Worm (Caenorhabditis elegans) whole organism, young adult: ENCODE data around the gene C49F8.14.

Source experiments
- B0019.2 ChIP-seq: fragments of 200-800 bp; sonication (Bioruptor generic); conservative IDR thresholded peaks from 2 replicates; pipeline ENCODE4 v1.3.6; 2022; ENCODE audit warnings: missing genetic modification reagents, missing genetic modification characterization, missing compliant biosample characterization
- B0261.1 ChIP-seq: sonication (generic microtip); optimal IDR thresholded peaks from 2 replicates; lab custom pipeline; 2016; ENCODE audit warnings: mild to moderate bottlenecking, missing genetic modification characterization, moderate library complexity, missing compliant biosample characterization
- C06A6.2 ChIP-seq: fragments of 200-800 bp; sonication (Bioruptor generic); conservative IDR thresholded peaks from 2 replicates; pipeline ENCODE4 v1.3.6; 2022; ENCODE audit warnings: missing genetic modification characterization, missing compliant biosample characterization
- D2030.7 ChIP-seq: fragments of 200-800 bp; sonication (Bioruptor generic); IDR thresholded peaks from 2 replicates; pipeline ENCODE4 v1.3.6; 2022; ENCODE audit warnings: missing genetic modification reagents, missing genetic modification characterization, missing compliant biosample characterization
- F22D6.2 ChIP-seq: sonication (generic microtip); optimal IDR thresholded peaks from 2 replicates; lab custom pipeline; 2016; ENCODE audit warnings: mild to moderate bottlenecking, missing genetic modification characterization, missing compliant biosample characterization
- F23B12.7 ChIP-seq: sonication (generic microtip); optimal IDR thresholded peaks from 2 replicates; lab custom pipeline; 2017; ENCODE audit warnings: missing genetic modification characterization, mild to moderate bottlenecking, missing compliant biosample characterization, antibody characterized with exemption, moderate library complexity; ENCODE audit not compliant: insufficient read depth
- F33H1.4 ChIP-seq: fragments of 200-800 bp; sonication (Bioruptor generic); IDR thresholded peaks from 2 replicates; pipeline ENCODE4 v1.3.6; 2022; ENCODE audit warnings: missing genetic modification reagents, missing genetic modification characterization, missing compliant biosample characterization
- F37B4.10 ChIP-seq: fragments of 200-800 bp; sonication (Bioruptor generic); IDR thresholded peaks from 2 replicates; pipeline ENCODE4 v1.3.6; 2022; ENCODE audit warnings: missing genetic modification characterization, missing compliant biosample characterization
- F49E8.2 ChIP-seq: sonication (generic microtip); optimal IDR thresholded peaks from 3 replicates; lab custom pipeline; 2017; ENCODE audit warnings: missing genetic modification characterization, mild to moderate bottlenecking, missing compliant biosample characterization, antibody characterized with exemption, moderate library complexity; ENCODE audit not compliant: insufficient read depth
- F57C9.4 ChIP-seq: sonication (generic microtip); optimal IDR thresholded peaks from 2 replicates; lab custom pipeline; 2017; ENCODE audit warnings: mild to moderate bottlenecking, missing genetic modification characterization, missing compliant biosample characterization
- T26A5.8 ChIP-seq: sonication (generic microtip); optimal IDR thresholded peaks from 2 replicates; lab custom pipeline; 2016; ENCODE audit warnings: missing genetic modification characterization, missing compliant biosample characterization
- Y53F4B.3 ChIP-seq: fragments of 200-800 bp; sonication (Bioruptor generic); IDR thresholded peaks from 2 replicates; pipeline ENCODE4 v1.3.6; 2022; ENCODE audit warnings: missing genetic modification reagents, missing genetic modification characterization, missing compliant biosample characterization
- Y79H2A.3 ChIP-seq: fragments of 200-800 bp; sonication (Bioruptor generic); conservative IDR thresholded peaks from 2 replicates; pipeline ENCODE4 v1.3.6; 2022; ENCODE audit warnings: missing genetic modification reagents, missing genetic modification characterization, missing compliant biosample characterization
- ZK185.1 ChIP-seq: sonication (generic microtip); optimal IDR thresholded peaks from 2 replicates; lab custom pipeline; 2016; ENCODE audit warnings: mild to moderate bottlenecking, missing genetic modification characterization, missing compliant biosample characterization; ENCODE audit not compliant: poor library complexity, severe bottlenecking
- akir-1 ChIP-seq: fragments of 200-800 bp; sonication (Bioruptor generic); optimal IDR thresholded peaks from 2 replicates; lab custom pipeline; 2018; ENCODE audit warnings: mild to moderate bottlenecking, missing genetic modification characterization, moderate library complexity, missing compliant biosample characterization
- cebp-1 ChIP-seq, 2 experiments: fragments of 200-800 bp in 1 of 2; sonication (Bioruptor generic) in 1 of 2; sonication (generic microtip) in 1 of 2; IDR thresholded peaks in 1 of 2; optimal IDR thresholded peaks in 1 of 2; 2 replicates each; pipeline versions ENCODE4 v1.3.6 to Lab custom; 2017 to 2022; ENCODE audit warnings: missing compliant biosample characterization in 2 of 2, missing genetic modification characterization in 2 of 2, mild to moderate bottlenecking in 1 of 2, missing genetic modification reagents in 1 of 2, moderate library complexity in 1 of 2
- cebp-2 ChIP-seq: fragments of 200-800 bp; sonication (Bioruptor generic); IDR thresholded peaks from 2 replicates; pipeline ENCODE4 v1.3.6; 2022; ENCODE audit warnings: missing genetic modification characterization, missing compliant biosample characterization
- ceh-40 ChIP-seq: fragments of 200-800 bp; sonication (Bioruptor generic); IDR thresholded peaks from 2 replicates; pipeline ENCODE4 v1.3.6; 2022; ENCODE audit warnings: missing genetic modification characterization, missing compliant biosample characterization
- ceh-58 ChIP-seq: fragments of 200-800 bp; sonication (Bioruptor generic); IDR thresholded peaks from 2 replicates; pipeline ENCODE4 v1.3.6; 2022; ENCODE audit warnings: missing genetic modification characterization, missing compliant biosample characterization
- chd-7 ChIP-seq: sonication (generic microtip); optimal IDR thresholded peaks from 2 replicates; lab custom pipeline; 2016; ENCODE audit warnings: mild to moderate bottlenecking, missing genetic modification characterization, moderate library complexity, missing compliant biosample characterization
- die-1 ChIP-seq: sonication (generic microtip); optimal IDR thresholded peaks from 2 replicates; lab custom pipeline; 2016; ENCODE audit warnings: missing genotype, mild to moderate bottlenecking, missing genetic modification characterization, missing compliant biosample characterization
- egl-44 ChIP-seq: fragments of 200-800 bp; sonication (Bioruptor generic); IDR thresholded peaks from 2 replicates; pipeline ENCODE4 v1.3.6; 2022; ENCODE audit warnings: missing genetic modification reagents, missing genetic modification characterization, missing compliant biosample characterization
- him-1 ChIP-seq: sonication (generic microtip); optimal IDR thresholded peaks from 2 replicates; lab custom pipeline; 2016; ENCODE audit warnings: missing genotype, missing genetic modification reagents, missing genetic modification characterization, missing compliant biosample characterization
- hlh-12 ChIP-seq: sonication (generic microtip); optimal IDR thresholded peaks from 2 replicates; lab custom pipeline; 2016; ENCODE audit warnings: missing genetic modification characterization, missing compliant biosample characterization
- hmg-20 ChIP-seq: fragments of 200-800 bp; sonication (Bioruptor generic); IDR thresholded peaks from 2 replicates; pipeline ENCODE4 v1.3.6; 2022; ENCODE audit warnings: missing genetic modification reagents, missing genetic modification characterization, missing compliant biosample characterization
- lag-1 ChIP-seq: fragments of 200-800 bp; sonication (Bioruptor generic); IDR thresholded peaks from 2 replicates; pipeline ENCODE4 v1.3.6; 2022; ENCODE audit warnings: missing genetic modification reagents, missing genetic modification characterization, missing compliant biosample characterization
- let-526 ChIP-seq: fragments of 200-800 bp; sonication (Bioruptor generic); IDR thresholded peaks from 2 replicates; pipeline ENCODE4 v1.3.6; 2022; ENCODE audit warnings: missing genetic modification reagents, missing genetic modification characterization, missing compliant biosample characterization
- let-607 ChIP-seq, 2 experiments: fragments of 200-800 bp in 1 of 2; sonication (Bioruptor generic) in 1 of 2; sonication (generic microtip) in 1 of 2; optimal IDR thresholded peaks; 2 replicates each; lab custom pipeline; 2016 to 2018; ENCODE audit warnings: mild to moderate bottlenecking in 2 of 2, missing compliant biosample characterization in 2 of 2, missing genetic modification characterization in 2 of 2, moderate library complexity in 2 of 2, missing genotype in 1 of 2
- lin-26 ChIP-seq: fragments of 200-800 bp; sonication (Bioruptor generic); IDR thresholded peaks from 2 replicates; pipeline ENCODE4 v1.3.6; 2022; ENCODE audit warnings: missing genetic modification reagents, missing genetic modification characterization, missing compliant biosample characterization
- lin-35 ChIP-seq, 3 experiments: fragments of 150-350 bp in 2 of 3; sonication (generic microtip) in 1 of 3; optimal IDR thresholded peaks; 2 replicates each; lab custom pipeline; 2014 to 2018; ENCODE audit warnings: missing biosample characterization in 3 of 3, missing genetic modification characterization in 3 of 3, missing genetic modification reagents in 3 of 3
- lin-40 ChIP-seq: sonication (generic microtip); optimal IDR thresholded peaks from 2 replicates; lab custom pipeline; 2016; ENCODE audit warnings: missing genetic modification characterization, mild to moderate bottlenecking, missing compliant biosample characterization, missing genotype, missing genetic modification reagents
- lir-1 ChIP-seq: fragments of 200-800 bp; sonication (Bioruptor generic); conservative IDR thresholded peaks from 2 replicates; pipeline ENCODE4 v1.3.6; 2022; ENCODE audit warnings: missing genetic modification reagents, missing genetic modification characterization, missing compliant biosample characterization
- mxl-1 ChIP-seq: sonication (generic microtip); optimal IDR thresholded peaks from 2 replicates; lab custom pipeline; 2016; ENCODE audit warnings: missing genetic modification characterization, missing compliant biosample characterization
- nfya-2 ChIP-seq: fragments of 200-800 bp; sonication (Bioruptor generic); IDR thresholded peaks from 2 replicates; pipeline ENCODE4 v1.3.6; 2022; ENCODE audit warnings: missing genetic modification reagents, missing genetic modification characterization, missing compliant biosample characterization
- nhr-120 ChIP-seq: fragments of 200-800 bp; sonication (Bioruptor generic); IDR thresholded peaks from 2 replicates; pipeline ENCODE4 v1.3.6; 2022; ENCODE audit warnings: missing genetic modification characterization, missing compliant biosample characterization
- nhr-80 ChIP-seq: sonication (generic microtip); optimal IDR thresholded peaks from 2 replicates; lab custom pipeline; 2016; ENCODE audit warnings: missing genetic modification characterization, missing compliant biosample characterization
- rcor-1 ChIP-seq: fragments of 200-800 bp; sonication (Bioruptor generic); IDR thresholded peaks from 2 replicates; pipeline ENCODE4 v1.3.6; 2022; ENCODE audit warnings: missing genetic modification reagents, missing genetic modification characterization, missing compliant biosample characterization
- rec-8 ChIP-seq, 2 experiments: sonication (generic microtip); optimal IDR thresholded peaks; 2 replicates each; lab custom pipeline; 2016; ENCODE audit warnings: mild to moderate bottlenecking in 2 of 2, missing genetic modification characterization in 2 of 2, missing genetic modification reagents in 2 of 2, missing genotype in 2 of 2, missing biosample characterization in 1 of 2, missing compliant biosample characterization in 1 of 2, moderate library complexity in 1 of 2
- snpc-1.3 ChIP-seq: sonication (generic microtip); optimal IDR thresholded peaks from 2 replicates; lab custom pipeline; 2017; ENCODE audit warnings: missing genetic modification characterization, mild to moderate bottlenecking, missing compliant biosample characterization, antibody characterized with exemption, moderate library complexity, missing genotype, missing genetic modification reagents; ENCODE audit not compliant: insufficient read depth
- snpc-4 ChIP-seq, 5 experiments: fragments of 150-350 bp in 1 of 5; sonication (generic microtip) in 4 of 5; optimal IDR thresholded peaks; 2 replicates each; lab custom pipeline; 2014 to 2018; ENCODE audit warnings: missing genetic modification characterization in 5 of 5, missing biosample characterization in 3 of 5, antibody characterized with exemption in 2 of 5, mild to moderate bottlenecking in 2 of 5, missing compliant biosample characterization in 2 of 5, missing genotype in 2 of 5, moderate library complexity in 2 of 5, missing genetic modification reagents in 1 of 5
- somi-1 ChIP-seq: fragments of 200-800 bp; sonication (Bioruptor generic); optimal IDR thresholded peaks from 2 replicates; lab custom pipeline; 2018; ENCODE audit warnings: mild to moderate bottlenecking, missing genetic modification characterization, missing compliant biosample characterization
- tbp1 ChIP-seq: fragments of 200-800 bp; sonication (Bioruptor generic); optimal IDR thresholded peaks from 2 replicates; lab custom pipeline; 2018; ENCODE audit warnings: mild to moderate bottlenecking, missing genetic modification characterization, missing compliant biosample characterization
- unc-62 ChIP-seq: fragments of 150-350 bp; optimal IDR thresholded peaks from 2 replicates; lab custom pipeline; 2014; ENCODE audit warnings: missing biosample characterization, missing genetic modification reagents, missing genetic modification characterization
- xnd-1 ChIP-seq: sonication (generic microtip); optimal IDR thresholded peaks from 2 replicates; lab custom pipeline; 2016; ENCODE audit warnings: missing genotype, missing genetic modification reagents, missing genetic modification characterization, missing compliant biosample characterization
- zfh-2 ChIP-seq: fragments of 200-800 bp; sonication (Bioruptor generic); conservative IDR thresholded peaks from 2 replicates; pipeline ENCODE4 v1.3.6; 2022; ENCODE audit warnings: missing genetic modification reagents, missing genetic modification characterization, missing compliant biosample characterization
- ztf-18 ChIP-seq: sonication (generic microtip); optimal IDR thresholded peaks from 2 replicates; lab custom pipeline; 2016; ENCODE audit warnings: missing genotype, mild to moderate bottlenecking, missing genetic modification characterization, missing compliant biosample characterization
- ztf-26 ChIP-seq: sonication (generic microtip); optimal IDR thresholded peaks from 2 replicates; lab custom pipeline; 2017; ENCODE audit warnings: missing genetic modification characterization, missing compliant biosample characterization

C49F8.14 gene

ce11 chrX:13348417-13348816, 28.3 kb downstream of the C49F8.14 start:
- no peak for TF ChIP-seq F37B4.10 (GFP tag; lab: Robert Waterston, UW)
- TF ChIP-seq die-1 (tag; lab: Kevin White, UChicago): no peak
- TF ChIP-seq snpc-1.3 (tag; lab: Kevin White, UChicago): no peak
- no peak for TF ChIP-seq ceh-58 (GFP tag; lab: Robert Waterston, UW)
- TF ChIP-seq lag-1 (GFP tag; lab: Robert Waterston, UW): no peak
- no peak for TF ChIP-seq snpc-4 (GFP tag; optimal IDR thresholded peaks at IDR 0.05; lab: Kevin White, UChicago)
- peak in 2 of 4 experiments; percentile 16 to 19 for TF ChIP-seq snpc-4 (tag; optimal IDR thresholded peaks at IDR 0.05; lab: Kevin White, UChicago)
- TF ChIP-seq F23B12.7 (tag; lab: Kevin White, UChicago): peak; percentile 24
- TF ChIP-seq lin-40 (tag; lab: Kevin White, UChicago): peak; percentile 63
- peak; percentile 71 for TF ChIP-seq ZK185.1 (tag; lab: Kevin White, UChicago)
- TF ChIP-seq let-526 (GFP tag; lab: Robert Waterston, UW): no peak
- no peak for TF ChIP-seq hlh-12
- no peak for TF ChIP-seq F49E8.2 (tag; lab: Kevin White, UChicago)
- TF ChIP-seq tbp1: peak; percentile 4
- TF ChIP-seq lin-35 (GFP tag; optimal IDR thresholded peaks at IDR 0.05; lab: Kevin White, UChicago): peak in 1 of 3 experiments; percentile 4
- no peak for TF ChIP-seq mxl-1 (tag; lab: Kevin White, UChicago)
- no peak for TF ChIP-seq ceh-40
- no peak for TF ChIP-seq akir-1 (GFP tag; lab: Kevin White, UChicago)
- TF ChIP-seq ztf-26: peak; percentile 78
- no peak for TF ChIP-seq nhr-120
- TF ChIP-seq egl-44 (GFP tag; lab: Robert Waterston, UW): no peak
- no peak for TF ChIP-seq B0019.2 (GFP tag; lab: Robert Waterston, UW)
- TF ChIP-seq D2030.7 (GFP tag; lab: Robert Waterston, UW): no peak
- no peak for TF ChIP-seq nfya-2 (GFP tag; lab: Robert Waterston, UW)
- TF ChIP-seq C06A6.2 (GFP tag; lab: Robert Waterston, UW): peak; percentile 63; the same call in 1 of the 2 replicates
- no peak for TF ChIP-seq cebp-2
- no peak for TF ChIP-seq B0261.1 (tag; lab: Kevin White, UChicago)
- TF ChIP-seq nhr-80: peak; percentile 41
- TF ChIP-seq Y53F4B.3: no peak
- TF ChIP-seq F57C9.4 (tag; lab: Kevin White, UChicago): no peak
- no peak for TF ChIP-seq lir-1 (GFP tag; lab: Robert Waterston, UW)
- TF ChIP-seq let-607 (tag; optimal IDR thresholded peaks at IDR 0.05; lab: Kevin White, UChicago): peak in 1 of 2 experiments; percentile 81
- no peak for TF ChIP-seq F22D6.2 (tag; lab: Kevin White, UChicago)
- no peak for TF ChIP-seq T26A5.8 (tag; lab: Kevin White, UChicago)
- TF ChIP-seq Y79H2A.3: no peak
- TF ChIP-seq xnd-1 (tag; lab: Kevin White, UChicago): no peak
- TF ChIP-seq unc-62: peak; percentile 23
- no peak for TF ChIP-seq rec-8 (tag; optimal IDR thresholded peaks at IDR 0.05; lab: Kevin White, UChicago)
- no peak for TF ChIP-seq chd-7 (tag; lab: Kevin White, UChicago)
- TF ChIP-seq F33H1.4: no peak
- no peak for TF ChIP-seq lin-26 (GFP tag; lab: Robert Waterston, UW)
- TF ChIP-seq him-1 (tag; lab: Kevin White, UChicago): no peak
- peak; percentile 65; the same call in 1 of the 2 replicates for TF ChIP-seq cebp-1 (GFP tag; IDR thresholded peaks at IDR 0.05; lab: Robert Waterston, UW)
- TF ChIP-seq cebp-1 (tag; optimal IDR thresholded peaks at IDR 0.05; lab: Kevin White, UChicago): peak; percentile 85
- TF ChIP-seq ztf-18 (tag; lab: Kevin White, UChicago): no peak
- TF ChIP-seq hmg-20: no peak
- no peak for TF ChIP-seq zfh-2 (GFP tag; lab: Robert Waterston, UW)
- no peak for TF ChIP-seq rcor-1
- TF ChIP-seq somi-1 (GFP tag; lab: Kevin White, UChicago): peak; percentile 43
